Fruit fly (Drosophila melanogaster): ENCODE results near the gene Anp.

Gene Anp

DNA sequence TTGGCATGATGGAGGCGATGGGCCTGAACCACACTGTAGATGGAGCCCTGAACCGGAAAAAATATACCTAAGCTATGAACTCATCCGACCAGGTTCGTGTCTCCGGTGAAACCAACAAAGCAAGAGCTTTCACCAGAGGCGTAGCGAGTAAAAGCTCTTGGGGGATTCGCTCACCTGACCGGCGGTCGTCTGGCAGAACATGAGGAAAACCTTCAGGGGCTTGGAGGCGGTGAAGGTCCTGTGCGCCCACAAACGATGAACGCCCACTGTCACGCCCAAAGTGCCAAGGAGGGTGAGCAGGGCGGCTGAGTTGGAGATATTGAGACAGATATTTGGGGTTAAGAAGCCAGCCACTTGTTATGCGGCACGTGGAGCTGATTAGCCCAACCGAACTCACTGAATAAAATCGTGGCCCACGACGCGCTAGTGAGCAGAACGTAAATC, 14.1 kb upstream of the Anp start (continued):
- TF ChIP-seq HmgZ (tag; optimal IDR thresholded peaks at IDR 0.05) (peak; percentile 78), Optix (GFP tag; IDR thresholded peaks at IDR 0.05) (no peak), Sry-δ (GFP tag; optimal IDR thresholded peaks at IDR 0.05) (peak; percentile 5), CG2202 (tag; optimal IDR thresholded peaks at IDR 0.05) (no peak), CG3281 (GFP tag; optimal IDR thresholded peaks at IDR 0.05) (peak; percentile 57), tin (GFP tag; optimal IDR thresholded peaks at IDR 0.05) (peak; percentile 42), CG1792 (GFP tag; optimal IDR thresholded peaks at IDR 0.05) (no peak), pan (optimal IDR thresholded peaks at IDR 0.05) (no peak), pan (GFP tag; optimal IDR thresholded peaks at IDR 0.05 in 1 of 2, IDR thresholded peaks at IDR 0.05 in 1 of 2) (peak in 1 of 2 experiments; percentile 55), Sry-β (GFP tag; optimal IDR thresholded peaks at IDR 0.05) (no peak), tna (GFP tag; IDR thresholded peaks at IDR 0.05; ENCODE audit: partially characterized antibody) (0 out of 2 replicates have a peak, but pooled peaks have one; percentile 25), Atf3 (GFP tag; optimal IDR thresholded peaks at IDR 0.05) (peak; percentile 6), Myb (GFP tag; optimal IDR thresholded peaks at IDR 0.05) (peak; percentile 42), ems (GFP tag; optimal IDR thresholded peaks at IDR 0.05) (peak; percentile 31), ttk (GFP tag; IDR thresholded peaks at IDR 0.05) (0 out of 2 replicates have a peak, but pooled peaks have one; percentile 20), dpn (GFP tag; optimal IDR thresholded peaks at IDR 0.05) (peak in 1 of 2 experiments; percentile 63), Antp (GFP tag; optimal IDR thresholded peaks at IDR 0.05) (peak; percentile 47), CG2199 (GFP tag; IDR thresholded peaks at IDR 0.05) (no peak), abd-A (tag; optimal IDR thresholded peaks at IDR 0.05) (no peak), Doc2 (GFP tag; IDR thresholded peaks at IDR 0.05) (no peak; the same call in 1 of the 2 replicates), gsb-n (tag; optimal IDR thresholded peaks at IDR 0.05) (no peak), schlank (tag; optimal IDR thresholded peaks at IDR 0.05) (peak; percentile 36), hkb (optimal IDR thresholded peaks at IDR 0.05) (no peak), hkb (GFP tag; IDR thresholded peaks at IDR 0.05) (peak; percentile 33; the same call in 1 of the 2 replicates), Rx (GFP tag; IDR thresholded peaks at IDR 0.05) (0 out of 2 replicates have a peak, but pooled peaks have one; percentile 16), esg (GFP tag; conservative IDR thresholded peaks at IDR 0.05) (no peak), CG1024 (GFP tag; IDR thresholded peaks at IDR 0.05) (no peak), Max (GFP tag; optimal IDR thresholded peaks at IDR 0.05) (peak; percentile 25), Dek (tag; optimal IDR thresholded peaks at IDR 0.05) (peak; percentile 46), HLHmδ (GFP tag; optimal IDR thresholded peaks at IDR 0.05) (no peak), CG17802 (tag; optimal IDR thresholded peaks at IDR 0.05) (no peak), dmrt11E (tag; optimal IDR thresholded peaks at IDR 0.05) (no peak), CG31388 (GFP tag; optimal IDR thresholded peaks at IDR 0.05) (no peak), dysf (GFP tag; IDR thresholded peaks at IDR 0.05) (peak; percentile 68), cato (GFP tag; optimal IDR thresholded peaks at IDR 0.05; ENCODE audit: borderline replicate concordance) (no peak), CG10431 (GFP tag; optimal IDR thresholded peaks at IDR 0.05) (no peak), cad (GFP tag; optimal IDR thresholded peaks at IDR 0.05) (no peak), CG10565 (GFP tag; optimal IDR thresholded peaks at IDR 0.05) (no peak), sens-2 (GFP tag; IDR thresholded peaks at IDR 0.05) (no peak), CG6765 (GFP tag; optimal IDR thresholded peaks at IDR 0.05) (no peak), E2f1 (GFP tag; IDR thresholded peaks at IDR 0.05) (peak; percentile 55), slbo (GFP tag; IDR thresholded peaks at IDR 0.05) (peak; percentile 83), CG18011 (GFP tag; optimal IDR thresholded peaks at IDR 0.05) (no peak), CG12219 (GFP tag; optimal IDR thresholded peaks at IDR 0.05) (peak; percentile 17), Nf-YB (GFP tag; optimal IDR thresholded peaks at IDR 0.05) (no peak), sqz (GFP tag; optimal IDR thresholded peaks at IDR 0.05) (no peak), nerfin-2 (GFP tag; IDR thresholded peaks at IDR 0.05; ENCODE audit: partially characterized antibody) (no peak), Bgb (GFP tag; IDR thresholded peaks at IDR 0.05; ENCODE audit: partially characterized antibody) (peak; percentile 35; the same call in 1 of the 2 replicates), CG16815 (GFP tag; optimal IDR thresholded peaks at IDR 0.05) (no peak), tll (GFP tag; optimal IDR thresholded peaks at IDR 0.05) (no peak), Hand (GFP tag; optimal IDR thresholded peaks at IDR 0.05) (no peak)
